Fruit fly (Drosophila melanogaster) whole organism, embryonic: Measurements from ENCODE around the gene CG8837.

Experiments
- Abd-B ChIP-seq: fragments of 200-800 bp; sonication (Bioruptor generic); optimal IDR thresholded peaks from 2 replicates; lab custom pipeline; 2018; ENCODE audit warnings: missing biosample characterization, mild to moderate bottlenecking, missing genetic modification characterization, moderate library complexity
- CG1024 ChIP-seq: fragments of 200-800 bp; sonication (Bioruptor generic); IDR thresholded peaks from 2 replicates; pipeline ENCODE4 v1.3.6; 2022; ENCODE audit warnings: missing biosample characterization, missing genetic modification characterization
- CG10274 ChIP-seq: fragments of 200-800 bp; sonication (Bioruptor generic); optimal IDR thresholded peaks from 3 replicates; lab custom pipeline; 2017; ENCODE audit warnings: missing biosample characterization, mild to moderate bottlenecking, missing genetic modification characterization
- CG12299 ChIP-seq: fragments of 200-800 bp; sonication (Bioruptor generic); optimal IDR thresholded peaks from 2 replicates; lab custom pipeline; 2018; ENCODE audit warnings: missing biosample characterization, mild to moderate bottlenecking, missing genetic modification characterization
- CG12659 ChIP-seq: fragments of 200-800 bp; sonication (Bioruptor generic); optimal IDR thresholded peaks from 3 replicates; lab custom pipeline; 2017; ENCODE audit warnings: mild to moderate bottlenecking, missing biosample characterization, missing genetic modification reagents, missing genetic modification characterization
- CG14860 ChIP-seq: fragments of 200-800 bp; sonication (Bioruptor generic); IDR thresholded peaks from 3 replicates; pipeline ENCODE4 v1.3.6; 2022; ENCODE audit warnings: missing biosample characterization, missing genetic modification characterization; ENCODE audit not compliant: partially characterized antibody
- CG17328 ChIP-seq: fragments of 200-800 bp; sonication (Bioruptor generic); IDR thresholded peaks from 2 replicates; pipeline ENCODE4 v1.3.6; 2022; ENCODE audit warnings: missing biosample characterization, missing genetic modification characterization
- CG2199 ChIP-seq: fragments of 200-800 bp; sonication (Bioruptor generic); IDR thresholded peaks from 3 replicates; pipeline ENCODE4 v1.3.6; 2022; ENCODE audit warnings: missing biosample characterization, missing genetic modification characterization
- CG30431 ChIP-seq: fragments of 200-800 bp; sonication (Bioruptor generic); optimal IDR thresholded peaks from 2 replicates; lab custom pipeline; 2017; ENCODE audit warnings: missing biosample characterization, missing genetic modification characterization
- CG3065 ChIP-seq: fragments of 200-800 bp; sonication (Bioruptor generic); optimal IDR thresholded peaks from 2 replicates; lab custom pipeline; 2016; ENCODE audit warnings: missing biosample characterization, missing genetic modification characterization
- CG31388 ChIP-seq: fragments of 200-800 bp; sonication (Bioruptor generic); optimal IDR thresholded peaks from 2 replicates; lab custom pipeline; 2016; ENCODE audit warnings: missing biosample characterization, missing genetic modification characterization
- CG32767 ChIP-seq: fragments of 200-800 bp; sonication (Bioruptor generic); IDR thresholded peaks from 2 replicates; pipeline ENCODE4 v1.3.6; 2022; ENCODE audit warnings: missing biosample characterization, missing genetic modification characterization
- CG32772 ChIP-seq: fragments of 200-800 bp; sonication (Bioruptor generic); IDR thresholded peaks from 2 replicates; pipeline ENCODE4 v1.3.6; 2022; ENCODE audit warnings: missing biosample characterization, missing genetic modification characterization
- CG34422 ChIP-seq: fragments of 200-800 bp; sonication (Bioruptor generic); IDR thresholded peaks from 3 replicates; pipeline ENCODE4 v1.3.6; 2022; ENCODE audit warnings: missing biosample characterization, missing genetic modification characterization
- CG4424 ChIP-seq: fragments of 200-800 bp; sonication (Bioruptor generic); optimal IDR thresholded peaks from 3 replicates; lab custom pipeline; 2016; ENCODE audit warnings: missing biosample characterization, missing genetic modification characterization
- Ets97D ChIP-seq: fragments of 200-800 bp; sonication (Bioruptor generic); optimal IDR thresholded peaks from 3 replicates; lab custom pipeline; 2016; ENCODE audit warnings: missing biosample characterization, missing genetic modification characterization
- Fer3 ChIP-seq: fragments of 200-800 bp; sonication (Bioruptor generic); optimal IDR thresholded peaks from 2 replicates; lab custom pipeline; 2018; ENCODE audit warnings: missing biosample characterization, mild to moderate bottlenecking, missing genetic modification characterization, moderate library complexity
- H2.0 ChIP-seq: fragments of 200-800 bp; sonication (Bioruptor generic); IDR thresholded peaks from 2 replicates; pipeline ENCODE4 v1.3.6; 2022; ENCODE audit warnings: missing biosample characterization, missing genetic modification characterization
- HHEX ChIP-seq: fragments of 200-800 bp; sonication (Bioruptor generic); optimal IDR thresholded peaks from 3 replicates; lab custom pipeline; 2017; ENCODE audit warnings: missing biosample characterization, mild to moderate bottlenecking, missing genetic modification characterization, missing genetic modification reagents
- Lpt ChIP-seq: fragments of >200 bp; optimal IDR thresholded peaks from 2 replicates; lab custom pipeline; 2018; ENCODE audit warnings: missing biosample characterization, missing genetic modification characterization
- Mad ChIP-seq: fragments of 200-800 bp; sonication (Bioruptor generic); optimal IDR thresholded peaks from 2 replicates; lab custom pipeline; 2016; ENCODE audit warnings: missing biosample characterization, missing genetic modification characterization
- Med ChIP-seq: fragments of 200-800 bp; sonication (Bioruptor generic); peaks from one replicate; lab custom pipeline; 2016; ENCODE audit warnings: missing biosample characterization, missing genetic modification characterization, mild to moderate bottlenecking, inconsistent platforms, moderate library complexity
- NC2β ChIP-seq: fragments of 200-800 bp; sonication (Bioruptor generic); optimal IDR thresholded peaks from 2 replicates; lab custom pipeline; 2016; ENCODE audit warnings: missing biosample characterization, missing genetic modification characterization
- NFAT ChIP-seq: fragments of 200-800 bp; sonication (Bioruptor generic); IDR thresholded peaks from 2 replicates; pipeline ENCODE4 v1.3.6; 2022; ENCODE audit warnings: missing biosample characterization, missing genetic modification characterization
- Sin3A ChIP-seq: fragments of >200 bp; optimal IDR thresholded peaks from 2 replicates; lab custom pipeline; 2018
- Sox100B ChIP-seq: fragments of 200-800 bp; sonication (Bioruptor generic); optimal IDR thresholded peaks from 3 replicates; lab custom pipeline; 2018; ENCODE audit warnings: missing biosample characterization, mild to moderate bottlenecking, missing genetic modification characterization
- Sox102F ChIP-seq: fragments of 200-800 bp; sonication (Bioruptor generic); optimal IDR thresholded peaks from 2 replicates; lab custom pipeline; 2018; ENCODE audit warnings: missing biosample characterization, mild to moderate bottlenecking, missing genetic modification characterization, moderate library complexity
- Trl ChIP-seq, 3 experiments: fragments of >200 bp in 2 of 3; fragments of 200-800 bp in 1 of 3; sonication (Bioruptor generic) in 1 of 3; optimal IDR thresholded peaks; 2 replicates in 1 of 3; 3 replicates in 2 of 3; lab custom pipeline; 2016 to 2017; ENCODE audit warnings: missing biosample characterization in 1 of 3, missing genetic modification characterization in 1 of 3
- Usf ChIP-seq: fragments of 200-800 bp; sonication (Bioruptor generic); optimal IDR thresholded peaks from 2 replicates; lab custom pipeline; 2017; ENCODE audit warnings: missing genotype, missing biosample characterization, missing genetic modification characterization
- caup ChIP-seq: fragments of 200-800 bp; sonication (Bioruptor generic); optimal IDR thresholded peaks from 3 replicates; lab custom pipeline; 2017; ENCODE audit warnings: missing biosample characterization, mild to moderate bottlenecking, missing genetic modification characterization, moderate library complexity; ENCODE audit not compliant: severe bottlenecking
- da ChIP-seq: fragments of 200-800 bp; sonication (Bioruptor generic); optimal IDR thresholded peaks from 2 replicates; lab custom pipeline; 2016; ENCODE audit warnings: missing biosample characterization, missing genetic modification characterization
- dm ChIP-seq: fragments of 200-800 bp; sonication (Bioruptor generic); optimal IDR thresholded peaks from 3 replicates; lab custom pipeline; 2016; ENCODE audit warnings: missing biosample characterization, missing genetic modification characterization
- ems ChIP-seq: fragments of 200-800 bp; sonication (Bioruptor generic); optimal IDR thresholded peaks from 3 replicates; lab custom pipeline; 2016; ENCODE audit warnings: missing biosample characterization, missing genetic modification characterization
- eve ChIP-seq, 2 experiments: fragments of >200 bp; optimal IDR thresholded peaks; 2 replicates each; lab custom pipeline; 2017; ENCODE audit warnings: missing biosample characterization in 2 of 2, missing genetic modification characterization in 2 of 2
- fd3F ChIP-seq: fragments of 200-800 bp; sonication (Bioruptor generic); optimal IDR thresholded peaks from 2 replicates; lab custom pipeline; 2018; ENCODE audit warnings: missing biosample characterization, mild to moderate bottlenecking, missing genetic modification characterization, moderate library complexity
- fu2 ChIP-seq: fragments of 200-800 bp; sonication (Bioruptor generic); optimal IDR thresholded peaks from 2 replicates; lab custom pipeline; 2016; ENCODE audit warnings: missing biosample characterization, missing genetic modification characterization
- gro ChIP-seq: fragments of 200-800 bp; sonication (Bioruptor generic); optimal IDR thresholded peaks from 2 replicates; lab custom pipeline; 2016; ENCODE audit warnings: missing biosample characterization, missing genetic modification characterization
- h ChIP-seq: fragments of >200 bp; optimal IDR thresholded peaks from 2 replicates; lab custom pipeline; 2017
- hbn ChIP-seq: fragments of 200-800 bp; sonication (Bioruptor generic); IDR thresholded peaks from 2 replicates; pipeline ENCODE4 v1.3.6; 2022; ENCODE audit warnings: missing biosample characterization, missing genetic modification characterization; ENCODE audit not compliant: partially characterized antibody
- ind ChIP-seq: fragments of 200-800 bp; sonication (Bioruptor generic); optimal IDR thresholded peaks from 3 replicates; lab custom pipeline; 2016; ENCODE audit warnings: missing biosample characterization, missing genetic modification characterization
- klu ChIP-seq: fragments of 200-800 bp; sonication (Bioruptor generic); IDR thresholded peaks from 2 replicates; pipeline ENCODE4 v1.3.6; 2022; ENCODE audit warnings: missing biosample characterization, missing genetic modification characterization
- lab ChIP-seq: fragments of 200-800 bp; sonication (Bioruptor generic); optimal IDR thresholded peaks from 3 replicates; lab custom pipeline; 2017; ENCODE audit warnings: missing biosample characterization, missing genetic modification characterization, mild to moderate bottlenecking, moderate library complexity, missing genetic modification reagents
- luna ChIP-seq: fragments of 200-800 bp; sonication (Bioruptor generic); optimal IDR thresholded peaks from 2 replicates; lab custom pipeline; 2016; ENCODE audit warnings: missing biosample characterization, missing genetic modification characterization
- mirr ChIP-seq: fragments of 200-800 bp; sonication (Bioruptor generic); optimal IDR thresholded peaks from 3 replicates; lab custom pipeline; 2018; ENCODE audit warnings: missing biosample characterization, mild to moderate bottlenecking, missing genetic modification characterization
- pros ChIP-seq: fragments of 200-800 bp; sonication (Bioruptor generic); optimal IDR thresholded peaks from 3 replicates; lab custom pipeline; 2019; ENCODE audit warnings: missing biosample characterization, mild to moderate bottlenecking, missing genetic modification characterization, moderate library complexity
- psq ChIP-seq: fragments of 200-800 bp; sonication (Bioruptor generic); optimal IDR thresholded peaks from 2 replicates; lab custom pipeline; 2017; ENCODE audit warnings: missing biosample characterization, missing genetic modification characterization
- rib ChIP-seq: fragments of 200-800 bp; sonication (Bioruptor generic); IDR thresholded peaks from 2 replicates; pipeline ENCODE4 v1.3.6; 2022; ENCODE audit warnings: missing biosample characterization, missing genetic modification characterization
- slp2 ChIP-seq: fragments of 200-800 bp; sonication (Bioruptor generic); optimal IDR thresholded peaks from 2 replicates; lab custom pipeline; 2016; ENCODE audit warnings: missing biosample characterization, missing genetic modification characterization
- tio ChIP-seq: fragments of 200-800 bp; sonication (Bioruptor generic); optimal IDR thresholded peaks from 2 replicates; lab custom pipeline; 2017; ENCODE audit warnings: missing biosample characterization, missing genetic modification characterization, inconsistent platforms
- trem ChIP-seq: fragments of 200-800 bp; optimal IDR thresholded peaks from 3 replicates; lab custom pipeline; 2019; ENCODE audit warnings: missing biosample characterization, mild to moderate bottlenecking, missing genetic modification characterization, moderate library complexity
- wor ChIP-seq: fragments of 200-800 bp; sonication (Bioruptor generic); IDR thresholded peaks from 2 replicates; pipeline ENCODE4 v1.3.6; 2022; ENCODE audit warnings: missing biosample characterization, missing genetic modification characterization
- z ChIP-seq: fragments of 200-800 bp; sonication (Bioruptor generic); IDR thresholded peaks from 3 replicates; pipeline ENCODE4 v1.3.6; 2022; ENCODE audit warnings: missing biosample characterization, missing genetic modification characterization
- zf30C ChIP-seq: fragments of 200-800 bp; sonication (Bioruptor generic); optimal IDR thresholded peaks from 3 replicates; lab custom pipeline; 2018; ENCODE audit warnings: missing biosample characterization, mild to moderate bottlenecking, missing genetic modification characterization

Gene CG8837

DNA sequence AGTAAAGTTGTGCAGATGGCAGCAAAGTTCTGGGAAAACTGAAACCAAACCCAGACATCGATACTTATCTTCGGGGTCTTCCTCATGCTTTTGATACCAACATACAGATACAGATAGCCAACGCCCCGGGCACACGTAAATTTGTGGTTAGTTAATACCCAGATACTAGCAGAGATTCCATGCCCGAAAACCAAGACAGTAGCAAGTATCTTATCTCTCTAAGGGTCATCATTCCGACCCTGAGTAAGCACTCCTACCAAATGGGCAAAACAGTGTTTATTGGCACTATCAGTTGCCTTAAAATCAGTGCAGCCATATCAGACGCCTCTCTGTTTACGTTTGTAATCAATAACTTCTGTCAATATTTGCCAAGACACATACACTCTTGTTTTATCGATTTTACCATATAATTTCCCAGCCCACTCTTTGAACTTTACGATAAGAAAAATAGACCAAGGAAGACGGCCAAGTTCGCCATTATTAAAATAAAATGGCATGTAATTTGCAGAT, 39.5 kb upstream of the CG8837 start, which contains the start of gene OtopLb (continued):
- no peak for TF ChIP-seq Ets97D (GFP tag; lab: Kevin White, UChicago)
- no peak for TF ChIP-seq H2.0 (GFP tag; lab: Robert Waterston, UW)
- TF ChIP-seq CG17328 = no peak
- TF ChIP-seq Mad (GFP tag; lab: Kevin White, UChicago) = no peak
- TF ChIP-seq CG2199 (GFP tag; lab: Robert Waterston, UW) = no peak
- TF ChIP-seq psq (GFP tag; lab: Kevin White, UChicago) = no peak
- TF ChIP-seq CG34422 (GFP tag; lab: Robert Waterston, UW) = no peak
- peak; percentile 49 for TF ChIP-seq Sox100B (GFP tag; lab: Kevin White, UChicago)
- no peak for TF ChIP-seq ems (GFP tag; lab: Kevin White, UChicago)
- no peak for TF ChIP-seq fd3F
- no peak for TF ChIP-seq z (GFP tag; lab: Robert Waterston, UW)
- no peak for TF ChIP-seq CG31388 (GFP tag; lab: Kevin White, UChicago)
- no peak for TF ChIP-seq CG32772
- TF ChIP-seq klu (GFP tag; lab: Robert Waterston, UW) = no peak
- TF ChIP-seq NFAT (GFP tag; lab: Robert Waterston, UW) = no peak
- TF ChIP-seq CG12299 = peak; percentile 22
- no peak for TF ChIP-seq wor
- TF ChIP-seq Abd-B (GFP tag; lab: Kevin White, UChicago) = no peak
- TF ChIP-seq CG1024 = no peak
- TF ChIP-seq Sin3A (lab: Kevin White, UChicago) = no peak
- TF ChIP-seq HHEX (GFP tag; lab: Kevin White, UChicago) = peak; percentile 64
- no peak for TF ChIP-seq da (GFP tag; lab: Kevin White, UChicago)
- peak; percentile 67 for TF ChIP-seq caup (GFP tag; lab: Kevin White, UChicago)
- no peak for TF ChIP-seq Med (GFP tag; lab: Kevin White, UChicago)
- TF ChIP-seq CG4424 = no peak
- TF ChIP-seq Usf (GFP tag; lab: Kevin White, UChicago) = no peak
- TF ChIP-seq trem (tag; lab: Kevin White, UChicago) = no peak
- TF ChIP-seq CG32767 (GFP tag; lab: Robert Waterston, UW) = no peak
- no peak for TF ChIP-seq ind (GFP tag; lab: Kevin White, UChicago)
- TF ChIP-seq CG14860 (GFP tag; lab: Robert Waterston, UW) = no peak
- no peak for TF ChIP-seq luna
- no peak for TF ChIP-seq Sox102F (GFP tag; lab: Kevin White, UChicago)
- TF ChIP-seq hbn (GFP tag; lab: Robert Waterston, UW) = no peak
- TF ChIP-seq Fer3 (tag; lab: Kevin White, UChicago) = peak; percentile 34
- no peak for TF ChIP-seq Lpt (GFP tag; lab: Kevin White, UChicago)
- no peak for TF ChIP-seq slp2
- no peak for TF ChIP-seq Trl (optimal IDR thresholded peaks at IDR 0.05; lab: Kevin White, UChicago)
- TF ChIP-seq Trl (GFP tag; optimal IDR thresholded peaks at IDR 0.05; lab: Kevin White, UChicago) = no peak
- TF ChIP-seq h (lab: Kevin White, UChicago) = no peak
- TF ChIP-seq eve (GFP tag; optimal IDR thresholded peaks at IDR 0.05; lab: Kevin White, UChicago) = no peak
- TF ChIP-seq CG30431 (GFP tag; lab: Kevin White, UChicago) = no peak
- TF ChIP-seq dm (GFP tag; lab: Kevin White, UChicago) = no peak
- no peak for TF ChIP-seq pros (GFP tag; lab: Kevin White, UChicago)
- TF ChIP-seq NC2β (GFP tag; lab: Kevin White, UChicago) = no peak
- no peak for TF ChIP-seq gro (GFP tag; lab: Kevin White, UChicago)
- TF ChIP-seq CG12659 (GFP tag; lab: Kevin White, UChicago) = peak; percentile 21
- TF ChIP-seq rib (GFP tag; lab: Robert Waterston, UW) = no peak
- no peak for TF ChIP-seq zf30C
- no peak for TF ChIP-seq CG10274 (GFP tag; lab: Kevin White, UChicago)
- no peak for TF ChIP-seq CG3065 (GFP tag; lab: Kevin White, UChicago)
- no peak for TF ChIP-seq tio (GFP tag; lab: Kevin White, UChicago)
- TF ChIP-seq mirr (GFP tag; lab: Kevin White, UChicago) = peak; percentile 87
- TF ChIP-seq fu2 = no peak
- TF ChIP-seq lab = peak; percentile 92
